Worm (Caenorhabditis elegans): Measurements from ENCODE around the gene C54E10.3.

DNA sequence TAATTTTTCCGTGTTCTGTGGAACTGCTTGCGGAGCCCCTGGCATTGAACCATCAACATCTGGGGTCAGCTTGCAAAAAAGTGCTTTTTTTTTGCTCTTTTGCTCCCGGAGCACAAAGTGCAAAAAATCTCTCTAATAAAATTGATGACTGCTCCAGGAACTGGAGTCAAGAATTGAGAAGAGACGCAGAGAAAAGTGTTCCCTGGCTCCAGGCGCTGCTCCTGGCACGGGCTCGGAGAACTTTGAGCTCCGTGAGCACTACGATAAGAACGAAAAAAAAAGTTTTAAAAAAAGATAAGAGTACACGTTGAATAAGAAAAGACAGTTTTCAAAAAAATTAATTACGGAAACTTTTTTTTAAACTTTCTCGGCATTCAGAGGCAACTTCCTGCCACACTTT is 28.1 kb upstream of the C54E10.3 start:
- no peak for TF ChIP-seq mdl-1 (tag; optimal IDR thresholded peaks at IDR 0.05)
- peak in 1 of 2 experiments; percentile 40 for TF ChIP-seq lsy-2 (tag; optimal IDR thresholded peaks at IDR 0.05)
- TF ChIP-seq hlh-30 (tag; optimal IDR thresholded peaks at IDR 0.05; ENCODE audit: insufficient read depth) = peak; percentile 3
- TF ChIP-seq mxl-2 (GFP tag; conservative IDR thresholded peaks at IDR 0.05) = no peak
- no peak for TF ChIP-seq tra-1 (GFP tag; IDR thresholded peaks at IDR 0.05)
- peak; percentile 87 for TF ChIP-seq dmd-6 (GFP tag; IDR thresholded peaks at IDR 0.05)
- TF ChIP-seq snpc-1.2 (GFP tag; IDR thresholded peaks at IDR 0.05) = no peak
- no peak for TF ChIP-seq egl-43 (GFP tag; IDR thresholded peaks at IDR 0.05)
